Fruit fly (Drosophila melanogaster) whole organism, embryonic: ENCODE data around the gene CG6695.

Experiments used
- Asciz ChIP-seq: fragments of 200-800 bp; sonication (Bioruptor generic); optimal IDR thresholded peaks from 2 replicates; lab custom pipeline; 2017; ENCODE audit warnings: missing biosample characterization, mild to moderate bottlenecking, missing genetic modification characterization, missing genetic modification reagents
- Blimp-1 ChIP-seq: fragments of 200-800 bp; sonication (Bioruptor generic); optimal IDR thresholded peaks from 3 replicates; lab custom pipeline; 2018; ENCODE audit warnings: missing biosample characterization, missing genetic modification characterization, mild to moderate bottlenecking, moderate library complexity, missing genetic modification reagents
- Bteb2 ChIP-seq: fragments of 200-800 bp; sonication (Bioruptor generic); optimal IDR thresholded peaks from 2 replicates; lab custom pipeline; 2016; ENCODE audit warnings: missing biosample characterization, missing genetic modification characterization
- CG10431 ChIP-seq: fragments of 200-800 bp; sonication (Bioruptor generic); optimal IDR thresholded peaks from 3 replicates; lab custom pipeline; 2018; ENCODE audit warnings: missing biosample characterization, mild to moderate bottlenecking, missing genetic modification characterization
- CG11093 ChIP-seq: fragments of 200-800 bp; sonication (Bioruptor generic); IDR thresholded peaks from 3 replicates; pipeline ENCODE4 v1.3.6; 2022; ENCODE audit warnings: missing biosample characterization, missing genetic modification characterization
- CG11247 ChIP-seq: fragments of 200-800 bp; sonication (Bioruptor generic); IDR thresholded peaks from 2 replicates; pipeline ENCODE4 v1.3.6; 2022; ENCODE audit warnings: missing biosample characterization, missing genetic modification characterization
- CG14710 ChIP-seq: fragments of 200-800 bp; sonication (Bioruptor generic); optimal IDR thresholded peaks from 3 replicates; lab custom pipeline; 2019; ENCODE audit warnings: missing biosample characterization, mild to moderate bottlenecking, missing genetic modification characterization, moderate library complexity
- CG15479 ChIP-seq: fragments of 200-800 bp; sonication (Bioruptor generic); optimal IDR thresholded peaks from 3 replicates; lab custom pipeline; 2019; ENCODE audit warnings: missing biosample characterization, mild to moderate bottlenecking, missing genetic modification characterization, moderate library complexity
- CG15696 ChIP-seq: fragments of 200-800 bp; sonication (Bioruptor generic); optimal IDR thresholded peaks from 2 replicates; lab custom pipeline; 2019; ENCODE audit warnings: missing biosample characterization, mild to moderate bottlenecking, missing genetic modification characterization, moderate library complexity
- CG1832 ChIP-seq: fragments of 200-800 bp; sonication (Bioruptor generic); optimal IDR thresholded peaks from 2 replicates; lab custom pipeline; 2017; ENCODE audit warnings: missing biosample characterization, mild to moderate bottlenecking, missing genetic modification characterization, inconsistent platforms
- CG2199 ChIP-seq: fragments of 200-800 bp; sonication (Bioruptor generic); IDR thresholded peaks from 3 replicates; pipeline ENCODE4 v1.3.6; 2022; ENCODE audit warnings: missing biosample characterization, missing genetic modification characterization
- CG30431 ChIP-seq: fragments of 200-800 bp; sonication (Bioruptor generic); optimal IDR thresholded peaks from 2 replicates; lab custom pipeline; 2017; ENCODE audit warnings: missing biosample characterization, missing genetic modification characterization
- CG7271 ChIP-seq: fragments of 200-800 bp; sonication (Bioruptor generic); optimal IDR thresholded peaks from 2 replicates; lab custom pipeline; 2018; ENCODE audit warnings: missing biosample characterization, mild to moderate bottlenecking, missing genetic modification characterization, moderate library complexity
- CG7928 ChIP-seq: fragments of 200-800 bp; sonication (Bioruptor generic); optimal IDR thresholded peaks from 2 replicates; lab custom pipeline; 2017; ENCODE audit warnings: missing biosample characterization, mild to moderate bottlenecking, missing genetic modification characterization
- CG8359 ChIP-seq: fragments of 200-800 bp; sonication (Bioruptor generic); optimal IDR thresholded peaks from 2 replicates; lab custom pipeline; 2017; ENCODE audit warnings: missing biosample characterization, mild to moderate bottlenecking, missing genetic modification characterization, borderline replicate concordance
- CrebB ChIP-seq: fragments of 200-800 bp; sonication (Bioruptor generic); optimal IDR thresholded peaks from 3 replicates; lab custom pipeline; 2018; ENCODE audit warnings: missing biosample characterization, mild to moderate bottlenecking, missing genetic modification characterization
- Dek ChIP-seq: fragments of 200-800 bp; sonication (Bioruptor generic); optimal IDR thresholded peaks from 3 replicates; lab custom pipeline; 2019; ENCODE audit warnings: missing biosample characterization, mild to moderate bottlenecking, missing genetic modification characterization, moderate library complexity
- Dref ChIP-seq: fragments of 200-800 bp; sonication (Bioruptor generic); IDR thresholded peaks from 2 replicates; pipeline ENCODE4 v1.3.6; 2022; ENCODE audit warnings: missing biosample characterization, missing genetic modification characterization
- Fer1 ChIP-seq: fragments of 200-800 bp; sonication (Bioruptor generic); optimal IDR thresholded peaks from 2 replicates; lab custom pipeline; 2017; ENCODE audit warnings: missing biosample characterization, mild to moderate bottlenecking, missing genetic modification characterization
- HHEX ChIP-seq: fragments of 200-800 bp; sonication (Bioruptor generic); optimal IDR thresholded peaks from 3 replicates; lab custom pipeline; 2017; ENCODE audit warnings: missing biosample characterization, mild to moderate bottlenecking, missing genetic modification characterization, missing genetic modification reagents
- Lim3 ChIP-seq: fragments of 200-800 bp; sonication (Bioruptor generic); IDR thresholded peaks from 2 replicates; pipeline ENCODE4 v1.3.6; 2022; ENCODE audit warnings: missing biosample characterization, missing genetic modification characterization
- MTF-1 ChIP-seq: fragments of 200-800 bp; sonication (Bioruptor generic); optimal IDR thresholded peaks from 2 replicates; lab custom pipeline; 2018; ENCODE audit warnings: missing biosample characterization, mild to moderate bottlenecking, missing genetic modification characterization, borderline replicate concordance
- NC2β ChIP-seq: fragments of 200-800 bp; sonication (Bioruptor generic); optimal IDR thresholded peaks from 2 replicates; lab custom pipeline; 2016; ENCODE audit warnings: missing biosample characterization, missing genetic modification characterization
- Xbp1 ChIP-seq: fragments of 200-800 bp; sonication (Bioruptor generic); optimal IDR thresholded peaks from 3 replicates; lab custom pipeline; 2016; ENCODE audit warnings: missing biosample characterization, mild to moderate bottlenecking, missing genetic modification characterization
- ac ChIP-seq: fragments of 200-800 bp; sonication (Bioruptor generic); optimal IDR thresholded peaks from 3 replicates; lab custom pipeline; 2017; ENCODE audit warnings: missing biosample characterization, mild to moderate bottlenecking, missing genetic modification characterization
- btn ChIP-seq: fragments of 200-800 bp; sonication (Bioruptor generic); optimal IDR thresholded peaks from 2 replicates; lab custom pipeline; 2016; ENCODE audit warnings: missing biosample characterization, missing genetic modification characterization
- cas ChIP-seq: fragments of 200-800 bp; sonication (Bioruptor generic); IDR thresholded peaks from 2 replicates; pipeline ENCODE4 v1.3.6; 2022; ENCODE audit warnings: missing biosample characterization, missing genetic modification characterization
- cg ChIP-seq: fragments of 200-800 bp; sonication (Bioruptor generic); optimal IDR thresholded peaks from 3 replicates; lab custom pipeline; 2019; ENCODE audit warnings: missing biosample characterization, mild to moderate bottlenecking, missing genetic modification characterization, moderate library complexity
- chif ChIP-seq, 2 experiments: fragments of 200-800 bp; sonication (Bioruptor generic); optimal IDR thresholded peaks; 3 replicates each; lab custom pipeline; 2016; ENCODE audit warnings: missing biosample characterization in 2 of 2, missing genetic modification characterization in 2 of 2
- da ChIP-seq: fragments of 200-800 bp; sonication (Bioruptor generic); optimal IDR thresholded peaks from 2 replicates; lab custom pipeline; 2016; ENCODE audit warnings: missing biosample characterization, missing genetic modification characterization
- dimm ChIP-seq: fragments of 200-800 bp; sonication (Bioruptor generic); IDR thresholded peaks from 2 replicates; pipeline ENCODE4 v1.3.6; 2022; ENCODE audit warnings: missing biosample characterization, missing genetic modification characterization
- dysf ChIP-seq: fragments of 200-800 bp; sonication (Bioruptor generic); IDR thresholded peaks from 3 replicates; pipeline ENCODE4 v1.3.6; 2022; ENCODE audit warnings: missing biosample characterization, missing genetic modification characterization
- ewg ChIP-seq: fragments of 200-800 bp; sonication (Bioruptor generic); optimal IDR thresholded peaks from 3 replicates; lab custom pipeline; 2017; ENCODE audit warnings: mild to moderate bottlenecking, missing biosample characterization, missing genetic modification reagents, missing genetic modification characterization
- exex ChIP-seq: fragments of 200-800 bp; sonication (Bioruptor generic); optimal IDR thresholded peaks from 4 replicates; lab custom pipeline; 2018; ENCODE audit warnings: missing biosample characterization, mild to moderate bottlenecking, missing genetic modification characterization, moderate library complexity
- eyg ChIP-seq: fragments of 200-800 bp; sonication (Bioruptor generic); optimal IDR thresholded peaks from 3 replicates; lab custom pipeline; 2016; ENCODE audit warnings: missing biosample characterization, missing genetic modification characterization
- fd96Cb ChIP-seq: fragments of 200-800 bp; sonication (Bioruptor generic); optimal IDR thresholded peaks from 2 replicates; lab custom pipeline; 2018; ENCODE audit warnings: missing biosample characterization, mild to moderate bottlenecking, missing genetic modification characterization, moderate library complexity
- fru ChIP-seq: fragments of >200 bp; optimal IDR thresholded peaks from 2 replicates; lab custom pipeline; 2017
- hbn ChIP-seq: fragments of 200-800 bp; sonication (Bioruptor generic); IDR thresholded peaks from 2 replicates; pipeline ENCODE4 v1.3.6; 2022; ENCODE audit warnings: missing biosample characterization, missing genetic modification characterization; ENCODE audit not compliant: partially characterized antibody
- otp ChIP-seq: fragments of 200-800 bp; sonication (Bioruptor generic); IDR thresholded peaks from 3 replicates; pipeline ENCODE4, ENCODE4 v1.3.6; 2022; ENCODE audit warnings: missing biosample characterization, missing genetic modification characterization
- pzg ChIP-seq: fragments of 200-800 bp; sonication (Bioruptor generic); optimal IDR thresholded peaks from 3 replicates; lab custom pipeline; 2018; ENCODE audit warnings: missing biosample characterization, mild to moderate bottlenecking, missing genetic modification characterization, moderate library complexity
- sc ChIP-seq, 3 experiments: fragments of >200 bp in 2 of 3; fragments of 200-800 bp in 1 of 3; sonication (Bioruptor generic) in 1 of 3; optimal IDR thresholded peaks; 2 replicates in 2 of 3; 3 replicates in 1 of 3; lab custom pipeline; 2017; ENCODE audit warnings: mild to moderate bottlenecking in 1 of 3, missing biosample characterization in 1 of 3, missing genetic modification characterization in 1 of 3, missing genetic modification reagents in 1 of 3
- scrt ChIP-seq: fragments of 200-800 bp; sonication (Bioruptor generic); optimal IDR thresholded peaks from 2 replicates; lab custom pipeline; 2018; ENCODE audit warnings: missing biosample characterization, mild to moderate bottlenecking, missing genetic modification characterization, moderate library complexity
- seq ChIP-seq: fragments of 200-800 bp; sonication (Bioruptor generic); IDR thresholded peaks from 2 replicates; pipeline ENCODE4 v1.3.6; 2022; ENCODE audit warnings: missing biosample characterization, missing genetic modification characterization
- sr ChIP-seq: fragments of 200-800 bp; sonication (Bioruptor generic); IDR thresholded peaks from 3 replicates; pipeline ENCODE4 v1.3.6; 2022; ENCODE audit warnings: missing biosample characterization, missing genetic modification characterization
- stc ChIP-seq: fragments of 200-800 bp; sonication (Bioruptor generic); IDR thresholded peaks from 2 replicates; pipeline ENCODE4 v1.3.6; 2022; ENCODE audit warnings: missing biosample characterization, missing genetic modification characterization
- stwl ChIP-seq: fragments of 200-800 bp; sonication (Bioruptor generic); optimal IDR thresholded peaks from 3 replicates; lab custom pipeline; 2018; ENCODE audit warnings: missing biosample characterization, mild to moderate bottlenecking, missing genetic modification characterization, moderate library complexity
- tll ChIP-seq, 2 experiments: fragments of 200-800 bp in 1 of 2; fragments of >200 bp in 1 of 2; sonication (Bioruptor generic) in 1 of 2; optimal IDR thresholded peaks; 2 replicates each; lab custom pipeline; 2017 to 2019; ENCODE audit warnings: missing biosample characterization in 2 of 2, missing genetic modification characterization in 2 of 2, mild to moderate bottlenecking in 1 of 2, moderate library complexity in 1 of 2
- toy ChIP-seq: fragments of 200-800 bp; sonication (Bioruptor generic); IDR thresholded peaks from 2 replicates; pipeline ENCODE4 v1.3.6; 2022; ENCODE audit warnings: missing biosample characterization, missing genetic modification characterization
- trh ChIP-seq: fragments of 200-800 bp; sonication (Bioruptor generic); optimal IDR thresholded peaks from 2 replicates; lab custom pipeline; 2016; ENCODE audit warnings: missing biosample characterization, missing genetic modification characterization
- tx ChIP-seq: fragments of 200-800 bp; sonication (Bioruptor generic); optimal IDR thresholded peaks from 2 replicates; lab custom pipeline; 2016; ENCODE audit warnings: missing biosample characterization, missing genetic modification characterization
- wor ChIP-seq: fragments of 200-800 bp; sonication (Bioruptor generic); IDR thresholded peaks from 2 replicates; pipeline ENCODE4 v1.3.6; 2022; ENCODE audit warnings: missing biosample characterization, missing genetic modification characterization

CG6695 gene

DNA sequence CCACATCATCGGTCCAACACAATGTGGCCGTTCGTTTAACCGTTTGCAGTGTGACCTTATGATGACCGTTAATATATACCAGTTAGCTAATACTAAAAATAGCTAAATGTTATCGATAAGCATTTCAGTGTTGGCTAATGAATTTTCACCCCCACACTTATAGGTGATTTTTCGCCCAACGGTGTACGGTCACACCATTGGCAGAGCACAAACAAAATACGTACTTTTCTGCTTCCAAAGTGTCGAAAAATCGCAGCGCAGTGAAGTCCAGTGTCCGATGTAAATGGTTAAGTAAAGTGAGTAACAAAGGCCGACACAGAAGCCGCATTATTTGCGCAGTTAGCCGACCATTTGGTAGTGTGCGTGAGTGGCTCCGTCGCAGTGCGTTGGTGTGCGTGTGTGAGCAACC is 29.4 kb upstream of the CG6695 start, which contains the start of the genes Syx18 and atl (continued):
- TF ChIP-seq CG7928 (peak; percentile 24), Lim3 (GFP tag; lab: Robert Waterston, UW) (no peak), trh (GFP tag; lab: Kevin White, UChicago) (no peak), CG11093 (no peak), tll (GFP tag; optimal IDR thresholded peaks at IDR 0.05; lab: Kevin White, UChicago) (no peak), sc (optimal IDR thresholded peaks at IDR 0.05; lab: Kevin White, UChicago) (no peak), sc (GFP tag; optimal IDR thresholded peaks at IDR 0.05; lab: Kevin White, UChicago) (no peak), CG14710 (tag; lab: Kevin White, UChicago) (peak; percentile 71), fd96Cb (tag; lab: Kevin White, UChicago) (no peak), CG2199 (GFP tag; lab: Robert Waterston, UW) (no peak), CG15696 (no peak), eyg (GFP tag; lab: Kevin White, UChicago) (no peak), sr (GFP tag; lab: Robert Waterston, UW) (no peak), scrt (GFP tag; lab: Kevin White, UChicago) (no peak), pzg (GFP tag; lab: Kevin White, UChicago) (peak; percentile 99), CG11247 (GFP tag; lab: Robert Waterston, UW) (no peak), dimm (GFP tag; lab: Robert Waterston, UW) (no peak), cg (peak; percentile 92), dysf (GFP tag; lab: Robert Waterston, UW) (no peak), Bteb2 (GFP tag; lab: Kevin White, UChicago) (no peak), MTF-1 (GFP tag; lab: Kevin White, UChicago) (peak; percentile 43), da (GFP tag; lab: Kevin White, UChicago) (no peak), seq (no peak), Fer1 (peak; percentile 64), CrebB (tag; lab: Kevin White, UChicago) (peak; percentile 43), toy (no peak), ac (no peak), btn (GFP tag; lab: Kevin White, UChicago) (no peak), Dref (GFP tag; lab: Robert Waterston, UW) (peak; percentile 82), cas (no peak), stwl (tag; lab: Kevin White, UChicago) (peak; percentile 85), CG30431 (GFP tag; lab: Kevin White, UChicago) (no peak), ewg (GFP tag; lab: Kevin White, UChicago) (peak; percentile 50), CG1832 (GFP tag; lab: Kevin White, UChicago) (no peak), fru (lab: Kevin White, UChicago) (no peak), stc (no peak), exex (tag; lab: Kevin White, UChicago) (no peak), Asciz (no peak), Dek (tag; lab: Kevin White, UChicago) (peak; percentile 4), CG8359 (GFP tag; lab: Kevin White, UChicago) (no peak), chif (GFP tag; optimal IDR thresholded peaks at IDR 0.05; lab: Kevin White, UChicago) (no peak), otp (GFP tag; lab: Robert Waterston, UW) (no peak), CG7271 (tag; lab: Kevin White, UChicago) (peak; percentile 11), Xbp1 (GFP tag; lab: Kevin White, UChicago) (peak; percentile 71), tx (GFP tag; lab: Kevin White, UChicago) (no peak), wor (GFP tag; lab: Robert Waterston, UW) (no peak), HHEX (GFP tag; lab: Kevin White, UChicago) (no peak), hbn (GFP tag; lab: Robert Waterston, UW) (peak; percentile 36; the same call in 1 of the 2 replicates), CG10431 (GFP tag; lab: Kevin White, UChicago) (no peak), NC2β (GFP tag; lab: Kevin White, UChicago) (peak; percentile 60), Blimp-1 (no peak), CG15479 (GFP tag; lab: Kevin White, UChicago) (no peak)
